Worm (Caenorhabditis elegans) whole organism, L3 larva: ENCODE data around the gene Y45G5AM.7.

ENCODE experiments used
- ZK546.5 ChIP-seq: sonication (generic microtip); optimal IDR thresholded peaks from 2 replicates; lab custom pipeline; 2017; ENCODE audit warnings: missing biosample characterization, missing genetic modification characterization
- ama-1 ChIP-seq: fragments of 150-350 bp; optimal IDR thresholded peaks from 2 replicates; lab custom pipeline; 2018
- ceh-82 ChIP-seq: fragments of 150-350 bp; optimal IDR thresholded peaks from 2 replicates; lab custom pipeline; 2014; ENCODE audit warnings: missing biosample characterization, missing genetic modification characterization
- elt-3 ChIP-seq, 3 experiments: fragments of 150-350 bp in 1 of 3; sonication (generic microtip) in 2 of 3; optimal IDR thresholded peaks; 2 replicates in 2 of 3; 4 replicates in 1 of 3; lab custom pipeline; 2014 to 2017; ENCODE audit warnings: missing biosample characterization in 3 of 3, missing genetic modification characterization in 3 of 3
- jun-1 ChIP-seq: fragments of 150-350 bp; optimal IDR thresholded peaks from 2 replicates; lab custom pipeline; 2014; ENCODE audit warnings: missing biosample characterization, missing genetic modification reagents, missing genetic modification characterization
- lin-39 ChIP-seq: fragments of 150-350 bp; optimal IDR thresholded peaks from 2 replicates; lab custom pipeline; 2018; ENCODE audit warnings: missing biosample characterization, missing genetic modification reagents, missing genetic modification characterization
- mdl-1 ChIP-seq: fragments of 150-350 bp; optimal IDR thresholded peaks from 2 replicates; lab custom pipeline; 2014; ENCODE audit warnings: missing biosample characterization, missing genetic modification characterization
- unc-39 ChIP-seq: sonication (generic microtip); optimal IDR thresholded peaks from 4 replicates; lab custom pipeline; 2017; ENCODE audit warnings: missing biosample characterization, missing genetic modification characterization

ce11 chrV:4211521-4211920, 41.5 kb upstream of the Y45G5AM.7 start:
- no peak for TF ChIP-seq ZK546.5 (tag; lab: Kevin White, UChicago)
- no peak for TF ChIP-seq jun-1 (tag; lab: Kevin White, UChicago)
- TF ChIP-seq unc-39 (tag; lab: Kevin White, UChicago): no peak
- TF ChIP-seq elt-3 (tag; optimal IDR thresholded peaks at IDR 0.05; lab: Kevin White, UChicago): no peak
- no peak for TF ChIP-seq ceh-82
- TF ChIP-seq lin-39 (tag; lab: Kevin White, UChicago): no peak
- TF ChIP-seq ama-1 (lab: Kevin White, UChicago): no peak
- no peak for TF ChIP-seq mdl-1
